Worm (Caenorhabditis elegans): ENCODE results near the gene ajm-1.

Gene ajm-1

DNA sequence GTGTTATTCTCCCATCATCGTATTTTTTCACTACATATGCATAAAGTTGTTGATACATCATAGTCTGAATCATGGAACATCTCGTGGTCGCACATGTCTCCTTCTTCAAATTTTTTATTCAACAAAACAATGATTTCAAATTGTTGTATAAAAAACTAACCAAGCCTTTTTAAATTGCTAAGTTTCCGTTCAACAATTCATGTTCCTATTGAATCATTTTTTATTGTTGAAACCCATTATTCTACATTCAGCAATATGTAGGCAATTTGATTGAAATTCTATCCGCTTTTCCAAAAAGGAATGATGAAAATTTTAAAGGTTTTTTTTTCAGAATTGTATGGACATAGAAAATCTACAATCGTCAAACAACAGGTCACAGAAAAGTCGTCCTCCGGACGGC, at the start of gene ajm-1:
Gene ajm-1, plus strand, starts transcription at position 301 of the 400 bp plus-strand sequence.
- TF ChIP-seq unc-62 (GFP tag; optimal IDR thresholded peaks at IDR 0.05): no peak

DNA sequence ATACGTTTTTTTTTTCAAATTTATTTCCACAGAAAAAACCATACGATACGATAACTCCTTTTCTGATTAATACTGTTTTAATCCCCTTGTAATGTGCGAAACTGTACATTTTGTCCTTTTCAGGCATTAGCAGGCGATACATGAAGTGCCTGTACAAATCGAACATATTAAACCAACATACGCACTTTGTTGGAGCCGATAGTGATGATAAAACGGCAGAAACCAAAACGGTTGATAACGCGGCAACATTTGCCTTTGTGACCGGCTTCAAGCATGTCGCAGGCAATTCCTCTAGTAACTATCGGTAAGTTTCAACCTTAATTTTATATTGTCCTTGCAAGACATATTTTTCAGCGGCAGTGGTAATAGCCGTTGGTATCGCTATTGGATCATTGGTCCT, 48.4 kb upstream of the ajm-1 start, which contains the start of gene nep-22:
Gene nep-22, plus strand, starts transcription at position 245 of the 400 bp plus-strand sequence.
- TF ChIP-seq unc-62 (GFP tag; optimal IDR thresholded peaks at IDR 0.05): no peak

- no peak for TF ChIP-seq unc-62 (GFP tag; optimal IDR thresholded peaks at IDR 0.05)
Measured at ce11 chrX:9035142-9035541, 47.6 kb upstream of the ajm-1 start.

- TF ChIP-seq unc-62 (GFP tag; optimal IDR thresholded peaks at IDR 0.05): no peak
Measured at ce11 chrX:9036237-9036636, 46.5 kb upstream of the ajm-1 start.

- no peak for TF ChIP-seq unc-62 (GFP tag; optimal IDR thresholded peaks at IDR 0.05)
Measured at ce11 chrX:9045913-9046312, 36.8 kb upstream of the ajm-1 start, which contains the start of gene prdm-14. Gene prdm-14 (plus strand): TSS chrX:9046213.

DNA sequence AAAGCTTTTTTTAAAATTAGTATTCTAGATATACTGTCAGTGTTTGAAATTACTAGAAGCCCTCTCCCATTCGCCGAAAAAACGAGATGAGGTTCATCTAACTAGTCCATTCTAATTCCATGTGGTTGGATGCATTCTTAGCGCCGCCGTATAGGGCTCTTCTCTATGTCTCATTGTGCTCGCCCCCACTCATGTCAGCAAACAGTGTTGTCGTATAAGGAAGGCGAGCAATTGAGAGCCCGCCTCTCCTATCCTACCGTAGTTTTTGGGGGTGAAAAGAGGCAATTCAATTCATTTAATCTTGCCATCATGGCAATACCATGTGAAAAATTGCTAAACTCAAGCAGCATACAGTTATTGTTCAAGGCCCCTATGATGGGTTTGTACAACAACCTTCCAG, 34.1 kb upstream of the ajm-1 start, which contains the start of gene F47E1.20:
Gene F47E1.20, plus strand, starts transcription at position 301 of the 400 bp plus-strand sequence.
- TF ChIP-seq unc-62 (GFP tag; optimal IDR thresholded peaks at IDR 0.05): no peak

- no peak for TF ChIP-seq unc-62 (GFP tag; optimal IDR thresholded peaks at IDR 0.05)
Measured at ce11 chrX:9053426-9053825, 29.3 kb upstream of the ajm-1 start.

DNA sequence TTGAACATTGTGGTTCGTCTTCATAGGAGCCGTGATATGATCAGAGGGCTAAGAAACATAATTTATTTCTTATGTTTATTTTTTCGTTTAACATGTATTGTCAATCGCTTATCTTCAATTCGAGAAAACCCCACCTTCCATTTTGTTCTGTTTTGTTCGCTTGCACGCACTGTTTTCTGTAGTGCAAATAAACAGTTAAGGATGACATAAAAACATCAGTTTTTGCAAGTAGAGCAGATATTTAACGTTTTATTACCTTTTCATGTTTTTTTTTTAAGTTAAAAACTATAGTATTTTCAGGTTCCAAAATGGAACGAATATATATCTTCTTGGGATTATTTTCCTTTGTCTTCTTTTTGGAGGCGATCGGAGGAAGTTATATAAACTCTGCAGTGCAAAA, 25.4 kb upstream of the ajm-1 start, which contains the start of gene F47E1.2:
Gene F47E1.2, plus strand, starts transcription at position 301 of the 400 bp plus-strand sequence.
- no peak for TF ChIP-seq unc-62 (GFP tag; optimal IDR thresholded peaks at IDR 0.05)

ce11 chrX:9062523-9062922, 20.2 kb upstream of the ajm-1 start, which contains the start of gene F47E1.4:
Gene F47E1.4 (plus strand): TSS chrX:9062823.
- TF ChIP-seq unc-62 (GFP tag; optimal IDR thresholded peaks at IDR 0.05): no peak

- no peak for TF ChIP-seq unc-62 (GFP tag; optimal IDR thresholded peaks at IDR 0.05)
Measured at ce11 chrX:9063439-9063838, 19.3 kb upstream of the ajm-1 start.

ce11 chrX:9067230-9067822, 15.4 kb upstream of the ajm-1 start:
- no peak for TF ChIP-seq unc-62 (GFP tag; optimal IDR thresholded peaks at IDR 0.05)

DNA sequence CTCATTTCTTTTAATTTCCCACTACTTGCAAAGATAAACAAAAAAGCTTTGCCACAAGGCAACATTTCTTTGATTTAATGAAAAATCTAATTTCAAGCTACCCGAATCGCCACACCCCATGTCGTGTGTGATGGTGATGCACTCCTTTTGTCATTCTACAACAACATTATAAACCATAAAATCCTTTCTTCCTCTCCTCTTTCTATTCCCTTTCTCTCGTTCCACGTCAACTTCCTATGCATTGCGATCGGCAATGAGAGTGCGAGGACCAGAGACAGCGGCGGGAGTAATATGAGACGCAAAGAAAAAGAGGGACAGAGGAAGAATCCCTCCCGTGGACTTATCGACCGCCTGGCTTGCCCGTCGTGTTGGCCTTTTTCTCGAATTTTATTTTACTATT, 14.7 kb upstream of the ajm-1 start:
- no peak for TF ChIP-seq unc-62 (GFP tag; optimal IDR thresholded peaks at IDR 0.05)

DNA sequence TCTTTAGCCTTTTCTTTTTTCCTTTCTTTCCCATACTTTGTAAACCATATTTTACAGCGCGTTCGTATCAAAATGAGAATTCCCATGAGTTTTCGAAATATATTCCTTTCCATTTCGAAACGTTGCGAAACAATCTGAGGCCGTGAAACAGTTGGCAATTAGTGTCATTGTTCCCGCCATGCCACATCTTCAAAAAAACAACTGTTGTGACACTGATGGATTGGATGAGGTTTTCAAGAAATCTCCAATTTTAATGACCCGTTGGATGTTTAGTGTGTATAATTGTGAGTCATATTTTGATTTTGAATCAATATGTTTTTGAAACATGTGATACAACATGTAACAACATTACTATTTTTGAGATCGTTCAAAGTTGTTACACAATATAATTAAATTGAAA, 13.7 kb upstream of the ajm-1 start:
- TF ChIP-seq unc-62 (GFP tag; optimal IDR thresholded peaks at IDR 0.05): no peak

- no peak for TF ChIP-seq unc-62 (GFP tag; optimal IDR thresholded peaks at IDR 0.05)
Measured at ce11 chrX:9074497-9074896, 8.2 kb upstream of the ajm-1 start.

DNA sequence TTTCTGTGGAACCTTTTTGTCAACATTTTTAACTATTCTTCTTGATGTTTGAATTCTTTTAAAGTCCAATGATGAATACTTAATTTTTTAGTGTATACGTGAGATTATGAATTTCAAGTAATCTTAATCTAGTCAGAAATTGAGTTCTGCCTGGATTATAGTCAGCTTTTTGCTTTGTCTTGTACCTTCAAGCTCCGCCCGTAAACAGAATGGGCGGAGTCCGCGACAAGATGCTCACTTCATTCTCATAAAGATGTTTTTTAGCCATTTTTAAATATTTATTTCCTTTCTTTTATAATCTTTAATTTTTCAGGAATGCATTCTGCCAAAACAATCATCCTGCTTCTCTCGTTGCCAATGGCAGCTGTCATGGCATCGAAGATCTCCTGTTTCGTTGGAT, 5.9 kb upstream of the ajm-1 start, which contains the start of gene F47E1.1:
Gene F47E1.1, plus strand, starts transcription at position 301 of the 400 bp plus-strand sequence.
- no peak for TF ChIP-seq unc-62 (GFP tag; optimal IDR thresholded peaks at IDR 0.05)

ce11 chrX:9078149-9078548, 4.6 kb upstream of the ajm-1 start:
- no peak for TF ChIP-seq unc-62 (GFP tag; optimal IDR thresholded peaks at IDR 0.05)

DNA sequence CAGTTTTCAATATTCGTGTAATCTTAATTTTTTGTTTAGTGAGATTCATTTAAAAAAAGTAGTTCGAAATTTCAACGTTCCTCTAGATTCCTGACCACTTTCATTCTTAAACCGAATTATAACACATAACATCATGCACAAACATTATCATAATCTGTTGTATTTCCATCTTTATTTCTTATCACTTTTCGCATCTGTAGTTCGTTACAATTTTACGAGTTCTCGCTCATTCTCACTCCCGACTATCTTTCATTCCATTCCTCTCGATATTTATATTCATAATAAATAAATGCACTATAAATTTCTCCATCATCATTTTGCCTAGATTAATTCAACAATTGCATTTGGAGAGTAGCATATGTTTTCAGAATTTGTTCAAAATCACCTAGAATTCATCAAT, 1.5 kb upstream of the ajm-1 start:
- TF ChIP-seq unc-62 (GFP tag; optimal IDR thresholded peaks at IDR 0.05): no peak

ce11 chrX:9085864-9086263, 3.1 kb downstream of the ajm-1 start:
- no peak for TF ChIP-seq unc-62 (GFP tag; optimal IDR thresholded peaks at IDR 0.05)
